Fruit fly (Drosophila melanogaster) whole organism, embryonic: ENCODE measurements around the gene NijB.

Source experiments
- Adf1 ChIP-seq: fragments of 200-800 bp; sonication (Bioruptor generic); IDR thresholded peaks from 2 replicates; pipeline ENCODE4 v1.3.6; 2022; ENCODE audit warnings: missing biosample characterization, missing genetic modification characterization
- Atf-2 ChIP-seq: fragments of 200-800 bp; sonication (Bioruptor generic); optimal IDR thresholded peaks from 2 replicates; lab custom pipeline; 2016; ENCODE audit warnings: missing biosample characterization, missing genetic modification characterization
- BEAF-32 ChIP-seq: fragments of 200-800 bp; sonication (Bioruptor generic); optimal IDR thresholded peaks from 3 replicates; lab custom pipeline; 2017; ENCODE audit warnings: missing biosample characterization, missing genetic modification characterization, mild to moderate bottlenecking, moderate library complexity, missing genetic modification reagents
- CG10431 ChIP-seq: fragments of 200-800 bp; sonication (Bioruptor generic); optimal IDR thresholded peaks from 3 replicates; lab custom pipeline; 2018; ENCODE audit warnings: missing biosample characterization, mild to moderate bottlenecking, missing genetic modification characterization
- CG10543 ChIP-seq: fragments of 200-800 bp; sonication (Bioruptor generic); optimal IDR thresholded peaks from 3 replicates; lab custom pipeline; 2017; ENCODE audit warnings: missing biosample characterization, mild to moderate bottlenecking, missing genetic modification characterization, moderate library complexity
- CG10959 ChIP-seq: fragments of 200-800 bp; sonication (Bioruptor generic); IDR thresholded peaks from 2 replicates; pipeline ENCODE4 v1.3.6; 2022; ENCODE audit warnings: missing biosample characterization, missing genetic modification characterization
- CG11085 ChIP-seq: fragments of 200-800 bp; sonication (Bioruptor generic); IDR thresholded peaks from 2 replicates; pipeline ENCODE4 v1.3.6; 2022; ENCODE audit warnings: missing biosample characterization, missing genetic modification characterization
- CG11093 ChIP-seq: fragments of 200-800 bp; sonication (Bioruptor generic); IDR thresholded peaks from 3 replicates; pipeline ENCODE4 v1.3.6; 2022; ENCODE audit warnings: missing biosample characterization, missing genetic modification characterization
- CG12942 ChIP-seq: fragments of 200-800 bp; sonication (Bioruptor generic); optimal IDR thresholded peaks from 3 replicates; lab custom pipeline; 2016; ENCODE audit warnings: missing biosample characterization, missing genetic modification characterization
- CG15073 ChIP-seq: fragments of 200-800 bp; sonication (Bioruptor generic); optimal IDR thresholded peaks from 2 replicates; lab custom pipeline; 2016; ENCODE audit warnings: missing biosample characterization, missing genetic modification characterization
- CG15514 ChIP-seq: fragments of 200-800 bp; sonication (Bioruptor generic); optimal IDR thresholded peaks from 3 replicates; lab custom pipeline; 2017; ENCODE audit warnings: missing biosample characterization, missing genetic modification characterization, mild to moderate bottlenecking, moderate library complexity, missing genetic modification reagents
- CG18262 ChIP-seq: fragments of 200-800 bp; optimal IDR thresholded peaks from 3 replicates; lab custom pipeline; 2019; ENCODE audit warnings: missing biosample characterization, mild to moderate bottlenecking, missing genetic modification characterization, moderate library complexity
- CG18476 ChIP-seq: fragments of 200-800 bp; sonication (Bioruptor generic); optimal IDR thresholded peaks from 2 replicates; lab custom pipeline; 2016; ENCODE audit warnings: missing biosample characterization, mild to moderate bottlenecking, missing genetic modification characterization
- CG2116 ChIP-seq: fragments of 200-800 bp; sonication (Bioruptor generic); optimal IDR thresholded peaks from 3 replicates; lab custom pipeline; 2018; ENCODE audit warnings: missing biosample characterization, mild to moderate bottlenecking, missing genetic modification characterization
- CG31365 ChIP-seq: fragments of 200-800 bp; sonication (Bioruptor generic); optimal IDR thresholded peaks from 2 replicates; lab custom pipeline; 2018; ENCODE audit warnings: missing biosample characterization, mild to moderate bottlenecking, missing genetic modification characterization
- CG34376 ChIP-seq: fragments of 200-800 bp; sonication (Bioruptor generic); optimal IDR thresholded peaks from 2 replicates; lab custom pipeline; 2018; ENCODE audit warnings: missing biosample characterization, mild to moderate bottlenecking, missing genetic modification characterization
- CG3726 ChIP-seq: fragments of 200-800 bp; sonication (Bioruptor generic); IDR thresholded peaks from 3 replicates; pipeline ENCODE4, ENCODE4 v1.3.6; 2022; ENCODE audit warnings: missing biosample characterization, missing genetic modification characterization
- CG3995 ChIP-seq: fragments of 200-800 bp; sonication (Bioruptor generic); optimal IDR thresholded peaks from 3 replicates; lab custom pipeline; 2016; ENCODE audit warnings: missing biosample characterization, missing genetic modification characterization
- CG4820 ChIP-seq: fragments of 200-800 bp; sonication (Bioruptor generic); optimal IDR thresholded peaks from 3 replicates; lab custom pipeline; 2016; ENCODE audit warnings: missing biosample characterization, missing genetic modification characterization
- CG8388 ChIP-seq: fragments of 200-800 bp; sonication (Bioruptor generic); optimal IDR thresholded peaks from 2 replicates; lab custom pipeline; 2019; ENCODE audit warnings: missing biosample characterization, mild to moderate bottlenecking, missing genetic modification characterization, moderate library complexity
- CG8944 ChIP-seq: fragments of 200-800 bp; sonication (Bioruptor generic); optimal IDR thresholded peaks from 3 replicates; lab custom pipeline; 2016; ENCODE audit warnings: missing biosample characterization, missing genetic modification characterization
- CG9609 ChIP-seq: fragments of 200-800 bp; sonication (Bioruptor generic); optimal IDR thresholded peaks from 3 replicates; lab custom pipeline; 2016; ENCODE audit warnings: missing biosample characterization, missing genetic modification characterization
- Chrac-16 ChIP-seq: fragments of 200-800 bp; sonication (Bioruptor generic); optimal IDR thresholded peaks from 3 replicates; lab custom pipeline; 2016; ENCODE audit warnings: missing biosample characterization, missing genetic modification characterization
- Dfd ChIP-seq, 2 experiments: fragments of >200 bp; optimal IDR thresholded peaks; 2 replicates each; lab custom pipeline; 2017; ENCODE audit warnings: missing biosample characterization in 2 of 2, missing genetic modification characterization in 2 of 2
- ERR ChIP-seq: fragments of 200-800 bp; sonication (Bioruptor generic); optimal IDR thresholded peaks from 2 replicates; lab custom pipeline; 2016; ENCODE audit warnings: missing biosample characterization, missing genetic modification characterization
- GATAe ChIP-seq: fragments of 200-800 bp; sonication (Bioruptor generic); conservative IDR thresholded peaks from 2 replicates; pipeline ENCODE4 v1.3.6; 2022; ENCODE audit warnings: missing biosample characterization, missing genetic modification characterization
- Lim3 ChIP-seq: fragments of 200-800 bp; sonication (Bioruptor generic); IDR thresholded peaks from 2 replicates; pipeline ENCODE4 v1.3.6; 2022; ENCODE audit warnings: missing biosample characterization, missing genetic modification characterization
- NK7.1 ChIP-seq: fragments of 200-800 bp; sonication (Bioruptor generic); optimal IDR thresholded peaks from 3 replicates; lab custom pipeline; 2016; ENCODE audit warnings: missing biosample characterization, missing genetic modification characterization
- Sox100B ChIP-seq: fragments of 200-800 bp; sonication (Bioruptor generic); optimal IDR thresholded peaks from 3 replicates; lab custom pipeline; 2018; ENCODE audit warnings: missing biosample characterization, mild to moderate bottlenecking, missing genetic modification characterization
- Spps ChIP-seq: fragments of 200-800 bp; sonication (Bioruptor generic); optimal IDR thresholded peaks from 2 replicates; lab custom pipeline; 2018; ENCODE audit warnings: missing biosample characterization, mild to moderate bottlenecking, missing genetic modification characterization
- Tbp ChIP-seq: fragments of >200 bp; optimal IDR thresholded peaks from 2 replicates; lab custom pipeline; 2018; ENCODE audit warnings: missing biosample characterization, missing genetic modification characterization
- Vsx1 ChIP-seq: fragments of 200-800 bp; sonication (Bioruptor generic); optimal IDR thresholded peaks from 2 replicates; lab custom pipeline; 2017; ENCODE audit warnings: missing biosample characterization, mild to moderate bottlenecking, missing genetic modification characterization, missing genetic modification reagents
- az2 ChIP-seq: fragments of 200-800 bp; sonication (Bioruptor generic); optimal IDR thresholded peaks from 3 replicates; lab custom pipeline; 2016; ENCODE audit warnings: missing biosample characterization, missing genetic modification characterization
- bowl ChIP-seq: fragments of 200-800 bp; sonication (Bioruptor generic); IDR thresholded peaks from 2 replicates; pipeline ENCODE4 v1.3.6; 2022; ENCODE audit warnings: missing biosample characterization, missing genetic modification characterization
- dm ChIP-seq: fragments of 200-800 bp; sonication (Bioruptor generic); optimal IDR thresholded peaks from 3 replicates; lab custom pipeline; 2016; ENCODE audit warnings: missing biosample characterization, missing genetic modification characterization
- en ChIP-seq: fragments of 200-800 bp; sonication (Bioruptor generic); optimal IDR thresholded peaks from 2 replicates; lab custom pipeline; 2016; ENCODE audit warnings: missing biosample characterization, missing genetic modification characterization
- exex ChIP-seq: fragments of 200-800 bp; sonication (Bioruptor generic); optimal IDR thresholded peaks from 4 replicates; lab custom pipeline; 2018; ENCODE audit warnings: missing biosample characterization, mild to moderate bottlenecking, missing genetic modification characterization, moderate library complexity
- fd102C ChIP-seq: fragments of 200-800 bp; sonication (Bioruptor generic); optimal IDR thresholded peaks from 2 replicates; lab custom pipeline; 2018; ENCODE audit warnings: missing biosample characterization, mild to moderate bottlenecking, missing genetic modification characterization, moderate library complexity
- fd3F ChIP-seq: fragments of 200-800 bp; sonication (Bioruptor generic); optimal IDR thresholded peaks from 2 replicates; lab custom pipeline; 2018; ENCODE audit warnings: missing biosample characterization, mild to moderate bottlenecking, missing genetic modification characterization, moderate library complexity
- grn ChIP-seq: fragments of 200-800 bp; sonication (Bioruptor generic); optimal IDR thresholded peaks from 3 replicates; lab custom pipeline; 2017; ENCODE audit warnings: missing biosample characterization, missing genetic modification characterization
- lola ChIP-seq, 3 experiments: fragments of >200 bp in 2 of 3; fragments of 200-800 bp in 1 of 3; sonication (Bioruptor generic) in 1 of 3; optimal IDR thresholded peaks; 2 replicates each; lab custom pipeline; 2017 to 2019; ENCODE audit warnings: missing biosample characterization in 3 of 3, missing genetic modification characterization in 3 of 3, mild to moderate bottlenecking in 1 of 3, moderate library complexity in 1 of 3
- mam ChIP-seq: fragments of 200-800 bp; sonication (Bioruptor generic); optimal IDR thresholded peaks from 3 replicates; lab custom pipeline; 2016; ENCODE audit warnings: missing biosample characterization, missing genetic modification characterization
- nmo ChIP-seq: fragments of 200-800 bp; sonication (Bioruptor generic); optimal IDR thresholded peaks from 2 replicates; lab custom pipeline; 2018; ENCODE audit warnings: missing biosample characterization, mild to moderate bottlenecking, missing genetic modification characterization, moderate library complexity
- oc ChIP-seq: fragments of 200-800 bp; sonication (Bioruptor generic); optimal IDR thresholded peaks from 2 replicates; lab custom pipeline; 2018; ENCODE audit warnings: missing biosample characterization, mild to moderate bottlenecking, missing genetic modification characterization, moderate library complexity
- pum ChIP-seq: fragments of 200-800 bp; sonication (Bioruptor generic); optimal IDR thresholded peaks from 2 replicates; lab custom pipeline; 2016; ENCODE audit warnings: missing biosample characterization, missing genetic modification characterization
- run ChIP-seq: fragments of 200-800 bp; sonication (Bioruptor generic); optimal IDR thresholded peaks from 3 replicates; lab custom pipeline; 2018; ENCODE audit warnings: missing biosample characterization, mild to moderate bottlenecking, missing genetic modification characterization
- salm ChIP-seq: fragments of 200-800 bp; sonication (Bioruptor generic); optimal IDR thresholded peaks from 2 replicates; lab custom pipeline; 2018; ENCODE audit warnings: missing biosample characterization, mild to moderate bottlenecking, missing genetic modification characterization
- stwl ChIP-seq: fragments of 200-800 bp; sonication (Bioruptor generic); optimal IDR thresholded peaks from 3 replicates; lab custom pipeline; 2018; ENCODE audit warnings: missing biosample characterization, mild to moderate bottlenecking, missing genetic modification characterization, moderate library complexity
- wdn ChIP-seq: fragments of 200-800 bp; sonication (Bioruptor generic); IDR thresholded peaks from 2 replicates; pipeline ENCODE4 v1.3.6; 2022; ENCODE audit warnings: missing biosample characterization, missing genetic modification characterization
- wek ChIP-seq: fragments of 200-800 bp; sonication (Bioruptor generic); optimal IDR thresholded peaks from 3 replicates; lab custom pipeline; 2018; ENCODE audit warnings: missing biosample characterization, mild to moderate bottlenecking, missing genetic modification characterization, moderate library complexity

NijB gene

DNA sequence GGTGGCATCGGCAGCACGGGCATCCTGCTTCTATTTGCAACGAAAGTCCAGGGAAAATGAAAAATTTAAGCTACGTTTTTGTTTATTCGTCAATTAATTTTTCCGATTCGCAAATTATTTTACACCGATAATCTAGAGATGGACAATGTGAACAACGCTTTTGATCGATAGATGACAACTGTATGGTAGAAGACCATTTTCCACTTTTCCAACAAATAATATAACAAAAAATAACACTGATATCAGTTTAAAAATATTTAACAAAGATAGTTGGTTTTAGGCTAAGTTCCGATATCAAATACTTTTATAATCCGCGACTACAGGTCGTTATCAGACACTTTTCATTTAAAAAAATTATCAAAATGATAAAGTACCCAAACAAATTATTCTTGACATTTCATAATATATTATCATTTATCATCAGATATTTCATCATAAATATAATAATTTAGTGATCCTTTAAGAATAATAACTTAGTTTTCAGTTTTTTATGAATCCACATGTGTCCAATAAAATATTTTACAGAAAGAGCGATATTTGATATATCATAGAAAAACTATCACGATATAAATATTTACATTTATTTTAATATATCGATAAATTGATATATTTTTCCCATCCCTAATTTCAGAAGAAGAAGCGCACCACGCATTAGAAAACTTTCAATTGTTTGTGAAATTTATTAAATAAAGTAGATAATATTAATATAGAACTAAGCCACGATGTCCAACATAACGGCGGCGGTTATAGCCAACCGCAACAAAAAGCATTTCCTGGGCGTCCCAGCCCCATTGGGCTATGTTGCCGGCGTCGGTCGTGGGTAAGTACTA, 12.8 kb downstream of the NijB start, which contains the start of the genes CSN1b and Prp6 (continued):
- TF ChIP-seq mam (GFP tag; lab: Kevin White, UChicago): peak; percentile 12
- no peak for TF ChIP-seq exex (tag; lab: Kevin White, UChicago)
- TF ChIP-seq CG3726 (GFP tag; lab: Robert Waterston, UW): no peak
- TF ChIP-seq Dfd (GFP tag; optimal IDR thresholded peaks at IDR 0.05; lab: Kevin White, UChicago): no peak
- no peak for TF ChIP-seq NK7.1
- no peak for TF ChIP-seq Vsx1
- no peak for TF ChIP-seq CG18262
- peak; percentile 44 for TF ChIP-seq nmo (GFP tag; lab: Kevin White, UChicago)
- no peak for TF ChIP-seq Tbp (GFP tag; lab: Kevin White, UChicago)
- no peak for TF ChIP-seq CG8388 (GFP tag; lab: Kevin White, UChicago)
- TF ChIP-seq Lim3 (GFP tag; lab: Robert Waterston, UW): no peak
- no peak for TF ChIP-seq Chrac-16
- TF ChIP-seq en (GFP tag; lab: Kevin White, UChicago): no peak
- TF ChIP-seq lola (GFP tag; optimal IDR thresholded peaks at IDR 0.05; lab: Kevin White, UChicago): peak in 1 of 3 experiments; percentile 39
- no peak for TF ChIP-seq bowl (GFP tag; lab: Robert Waterston, UW)
- TF ChIP-seq pum (GFP tag; lab: Kevin White, UChicago): no peak
- TF ChIP-seq Sox100B (GFP tag; lab: Kevin White, UChicago): no peak
- no peak for TF ChIP-seq CG10431 (GFP tag; lab: Kevin White, UChicago)
- TF ChIP-seq az2: no peak
- TF ChIP-seq CG10543 (GFP tag; lab: Kevin White, UChicago): no peak
- TF ChIP-seq CG11093 (GFP tag; lab: Robert Waterston, UW): no peak
- TF ChIP-seq stwl (tag; lab: Kevin White, UChicago): no peak
- TF ChIP-seq Adf1: no peak
- TF ChIP-seq BEAF-32 (GFP tag; lab: Kevin White, UChicago): peak; percentile 74
- TF ChIP-seq CG10959 (GFP tag; lab: Robert Waterston, UW): no peak
- no peak for TF ChIP-seq Spps
- TF ChIP-seq CG2116 (GFP tag; lab: Kevin White, UChicago): peak; percentile 52
- TF ChIP-seq CG31365: no peak
- no peak for TF ChIP-seq CG12942
- TF ChIP-seq salm (tag; lab: Kevin White, UChicago): no peak
- TF ChIP-seq CG4820 (GFP tag; lab: Kevin White, UChicago): no peak
- TF ChIP-seq GATAe (GFP tag; lab: Robert Waterston, UW): no peak
- no peak for TF ChIP-seq CG11085 (GFP tag; lab: Robert Waterston, UW)
- no peak for TF ChIP-seq Atf-2 (GFP tag; lab: Kevin White, UChicago)
- no peak for TF ChIP-seq dm (GFP tag; lab: Kevin White, UChicago)
- no peak for TF ChIP-seq CG8944 (GFP tag; lab: Kevin White, UChicago)
- TF ChIP-seq grn (GFP tag; lab: Kevin White, UChicago): no peak
- no peak for TF ChIP-seq CG15514 (GFP tag; lab: Kevin White, UChicago)
- TF ChIP-seq fd3F: no peak
- TF ChIP-seq fd102C (GFP tag; lab: Kevin White, UChicago): no peak
- no peak for TF ChIP-seq CG34376 (GFP tag; lab: Kevin White, UChicago)
- TF ChIP-seq wek: no peak
- TF ChIP-seq wdn: no peak
- TF ChIP-seq CG15073 (GFP tag; lab: Kevin White, UChicago): no peak
- TF ChIP-seq ERR (GFP tag; lab: Kevin White, UChicago): no peak
- TF ChIP-seq CG18476 (GFP tag; lab: Kevin White, UChicago): no peak
- no peak for TF ChIP-seq CG9609 (GFP tag; lab: Kevin White, UChicago)
- peak; percentile 82 for TF ChIP-seq CG3995 (GFP tag; lab: Kevin White, UChicago)
- TF ChIP-seq run (tag; lab: Kevin White, UChicago): no peak
- no peak for TF ChIP-seq oc (tag; lab: Kevin White, UChicago)
